Worm (Caenorhabditis elegans) whole organism, L4 larva: ENCODE results near the gene F28C6.8.

Source experiments
- aly-2 ChIP-seq: sonication (generic microtip); optimal IDR thresholded peaks from 2 replicates; lab custom pipeline; 2018; ENCODE audit warnings: missing biosample characterization, missing genetic modification characterization
- jun-1 ChIP-seq: fragments of 150-350 bp; optimal IDR thresholded peaks from 2 replicates; lab custom pipeline; 2014; ENCODE audit warnings: missing biosample characterization, missing genetic modification reagents, missing genetic modification characterization
- skn-1 ChIP-seq: fragments of 150-350 bp; optimal IDR thresholded peaks from 2 replicates; lab custom pipeline; 2014; ENCODE audit warnings: missing biosample characterization, missing genetic modification characterization

- no peak for TF ChIP-seq skn-1
- TF ChIP-seq aly-2 (tag; lab: Kevin White, UChicago), result no peak
- TF ChIP-seq jun-1 (tag; lab: Kevin White, UChicago), result no peak
Measured at ce11 chrII:8611330-8611729, 4.7 kb downstream of the F28C6.8 start.
